Fruit fly (Drosophila melanogaster): Measurements from ENCODE around the gene CG14259.

The CG14259 gene

DNA sequence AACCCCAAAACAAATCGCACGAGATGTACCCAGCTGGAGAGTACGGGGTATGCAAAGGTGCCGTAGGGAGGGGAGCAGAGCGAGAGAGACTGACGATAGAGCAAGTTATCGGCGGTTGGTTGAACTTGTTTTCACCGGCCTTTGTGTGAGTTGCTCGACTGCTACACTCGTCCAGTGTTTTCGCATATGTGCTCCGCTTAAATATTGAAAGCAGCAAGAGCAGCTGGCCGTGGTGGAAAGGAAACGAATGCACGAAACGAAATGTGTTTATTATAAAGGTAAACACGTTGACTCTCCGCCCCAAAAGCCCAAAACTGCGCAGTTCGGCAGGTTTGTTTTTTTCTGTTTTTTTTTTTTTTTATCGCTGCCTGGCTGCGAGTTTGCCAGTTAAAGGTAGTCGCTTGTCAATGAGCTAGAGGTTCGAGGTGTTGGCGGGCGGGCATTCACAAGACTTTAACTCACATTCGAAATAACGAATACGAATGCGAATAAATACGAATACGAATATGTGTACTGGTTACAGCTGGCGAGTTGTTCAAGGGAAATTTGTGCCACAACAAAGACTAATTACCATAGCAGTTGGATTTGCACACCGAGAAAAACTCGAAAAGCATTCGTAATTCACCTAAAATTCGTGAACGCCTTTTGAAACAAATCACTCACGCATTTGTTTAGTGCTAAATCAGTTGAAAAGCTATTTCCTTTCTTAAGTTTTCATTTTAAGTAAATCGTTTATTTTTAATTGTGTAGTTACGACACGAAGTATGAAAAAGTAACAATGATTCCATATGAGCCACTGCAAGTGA lies 35.5 kb downstream of the CG14259 start (continued):
- TF ChIP-seq CG8089 (GFP tag; optimal IDR thresholded peaks at IDR 0.05), result no peak
- no peak for TF ChIP-seq fru (optimal IDR thresholded peaks at IDR 0.05)
- TF ChIP-seq CG12071 (GFP tag; optimal IDR thresholded peaks at IDR 0.05), result no peak
- TF ChIP-seq slp2 (GFP tag; optimal IDR thresholded peaks at IDR 0.05), result no peak
- TF ChIP-seq pho (GFP tag; optimal IDR thresholded peaks at IDR 0.05), result peak; percentile 3
- no peak for TF ChIP-seq Ets97D (GFP tag; optimal IDR thresholded peaks at IDR 0.05)
- peak; percentile 88 for TF ChIP-seq Ets65A (GFP tag)
- no peak for TF ChIP-seq tx (GFP tag; optimal IDR thresholded peaks at IDR 0.05)
- no peak for TF ChIP-seq GATAe (GFP tag; conservative IDR thresholded peaks at IDR 0.05)
- TF ChIP-seq ara (GFP tag; IDR thresholded peaks at IDR 0.05), result no peak
- TF ChIP-seq CG12299 (tag; optimal IDR thresholded peaks at IDR 0.05), result no peak
- TF ChIP-seq kni (GFP tag; optimal IDR thresholded peaks at IDR 0.05), result no peak
- TF ChIP-seq Sry-δ (GFP tag; optimal IDR thresholded peaks at IDR 0.05), result no peak
- TF ChIP-seq fd64A (GFP tag; optimal IDR thresholded peaks at IDR 0.05), result no peak
- TF ChIP-seq HmgZ (tag; optimal IDR thresholded peaks at IDR 0.05), result no peak
- no peak for TF ChIP-seq CG10147 (GFP tag; optimal IDR thresholded peaks at IDR 0.05)
- no peak for TF ChIP-seq CTCF (GFP tag; optimal IDR thresholded peaks at IDR 0.05)
- TF ChIP-seq TFAM (GFP tag; optimal IDR thresholded peaks at IDR 0.05), result no peak
- no peak for TF ChIP-seq CG16779 (GFP tag; IDR thresholded peaks at IDR 0.05)
- no peak for TF ChIP-seq CG15479 (GFP tag; optimal IDR thresholded peaks at IDR 0.05)
- no peak for TF ChIP-seq bbx (GFP tag; IDR thresholded peaks at IDR 0.05; ENCODE audit: partially characterized antibody)
- no peak for TF ChIP-seq croc (GFP tag; conservative IDR thresholded peaks at IDR 0.05)
- peak; percentile 32; the same call in 1 of the 2 replicates for TF ChIP-seq Ptx1 (GFP tag; IDR thresholded peaks at IDR 0.05)
- TF ChIP-seq CG8765 (GFP tag; IDR thresholded peaks at IDR 0.05), result no peak
- no peak for TF ChIP-seq crp (GFP tag; optimal IDR thresholded peaks at IDR 0.05)
- TF ChIP-seq CG14667 (GFP tag; IDR thresholded peaks at IDR 0.05), result no peak
- TF ChIP-seq Dip2 (GFP tag; IDR thresholded peaks at IDR 0.05), result no peak
- peak; percentile 17; the same call in 1 of the 3 replicates for TF ChIP-seq B-H1 (GFP tag; IDR thresholded peaks at IDR 0.05)
- TF ChIP-seq Fer3 (tag; optimal IDR thresholded peaks at IDR 0.05), result peak; percentile 19
- TF ChIP-seq CG1529 (GFP tag; optimal IDR thresholded peaks at IDR 0.05), result no peak
- TF ChIP-seq jumu (GFP tag; optimal IDR thresholded peaks at IDR 0.05), result no peak
- TF ChIP-seq CG15011 (GFP tag; optimal IDR thresholded peaks at IDR 0.05), result no peak
- TF ChIP-seq luna (GFP tag; optimal IDR thresholded peaks at IDR 0.05), result peak; percentile 8
- no peak for TF ChIP-seq dmrt11E (tag; optimal IDR thresholded peaks at IDR 0.05)
- no peak for TF ChIP-seq CG11504 (tag; optimal IDR thresholded peaks at IDR 0.05)
- TF ChIP-seq CG9215 (GFP tag; IDR thresholded peaks at IDR 0.05), result peak; percentile 16; the same call in 1 of the 2 replicates
- no peak for TF ChIP-seq ken (GFP tag; IDR thresholded peaks at IDR 0.05)
- TF ChIP-seq trh (GFP tag; optimal IDR thresholded peaks at IDR 0.05), result peak; percentile 10
- peak; percentile 33; the same call in 1 of the 2 replicates for TF ChIP-seq vvl (GFP tag; IDR thresholded peaks at IDR 0.05)
- TF ChIP-seq CG9932 (GFP tag; IDR thresholded peaks at IDR 0.05), result peak; percentile 68
- TF ChIP-seq CG7839 (tag; optimal IDR thresholded peaks at IDR 0.05), result no peak
- no peak for TF ChIP-seq CG11456 (GFP tag; IDR thresholded peaks at IDR 0.05)
- TF ChIP-seq Poxn (GFP tag; IDR thresholded peaks at IDR 0.05), result no peak
- no peak for TF ChIP-seq z (GFP tag; IDR thresholded peaks at IDR 0.05)
- TF ChIP-seq CG14014 (GFP tag; IDR thresholded peaks at IDR 0.05), result peak; percentile 34; the same call in 1 of the 2 replicates
- no peak for TF ChIP-seq CG5953 (GFP tag; IDR thresholded peaks at IDR 0.05)
- no peak for TF ChIP-seq pnt (GFP tag; optimal IDR thresholded peaks at IDR 0.05)
- TF ChIP-seq Ssrp (tag; optimal IDR thresholded peaks at IDR 0.05), result no peak
- no peak for TF ChIP-seq wek (GFP tag; optimal IDR thresholded peaks at IDR 0.05)
- TF ChIP-seq CG14710 (tag; optimal IDR thresholded peaks at IDR 0.05), result no peak
- no peak for TF ChIP-seq CG10462 (GFP tag; optimal IDR thresholded peaks at IDR 0.05)
- no peak for TF ChIP-seq yki (optimal IDR thresholded peaks at IDR 0.05)
